Fruit fly (Drosophila melanogaster): ENCODE results near the gene TwdlG.

The TwdlG gene

dm6 chr3R:4215264-4215993, 35.7 kb downstream of the TwdlG start, which contains the start of gene CG14636 (continued):
- TF ChIP-seq CG5180 (GFP tag; optimal IDR thresholded peaks at IDR 0.05) (peak; percentile 47), CG5953 (GFP tag; IDR thresholded peaks at IDR 0.05) (peak; percentile 67; the same call in 1 of the 2 replicates), CG3847 (GFP tag; IDR thresholded peaks at IDR 0.05) (peak; percentile 75), CG9437 (GFP tag; optimal IDR thresholded peaks at IDR 0.05) (peak; percentile 31), sc (optimal IDR thresholded peaks at IDR 0.05) (no peak), sc (GFP tag; optimal IDR thresholded peaks at IDR 0.05) (no peak), odd (GFP tag; optimal IDR thresholded peaks at IDR 0.05) (peak; percentile 66), Dek (tag; optimal IDR thresholded peaks at IDR 0.05) (peak; percentile 30), Doc2 (GFP tag; IDR thresholded peaks at IDR 0.05) (no peak), CG15601 (tag; optimal IDR thresholded peaks at IDR 0.05) (no peak), gsb-n (tag; optimal IDR thresholded peaks at IDR 0.05) (no peak), CG12391 (tag; optimal IDR thresholded peaks at IDR 0.05) (peak; percentile 47), CG1792 (GFP tag; optimal IDR thresholded peaks at IDR 0.05) (peak; percentile 37), Lim3 (GFP tag; IDR thresholded peaks at IDR 0.05) (no peak), onecut (GFP tag; IDR thresholded peaks at IDR 0.05) (peak; percentile 56), repo (GFP tag; optimal IDR thresholded peaks at IDR 0.05) (peak; percentile 58), CG34422 (GFP tag; IDR thresholded peaks at IDR 0.05) (peak; percentile 80), CG43689 (GFP tag; IDR thresholded peaks at IDR 0.05) (no peak), CG10147 (GFP tag; optimal IDR thresholded peaks at IDR 0.05) (peak; percentile 45), CG4360 (GFP tag; IDR thresholded peaks at IDR 0.05) (no peak), Asciz (GFP tag; optimal IDR thresholded peaks at IDR 0.05) (peak; percentile 41), CG12744 (GFP tag; optimal IDR thresholded peaks at IDR 0.05) (peak; percentile 35), pita (GFP tag; optimal IDR thresholded peaks at IDR 0.05) (no peak), CG9215 (GFP tag; IDR thresholded peaks at IDR 0.05) (peak; percentile 71), CG7963 (GFP tag; IDR thresholded peaks at IDR 0.05; ENCODE audit: partially characterized antibody) (0 out of 3 replicates have a peak, but pooled peaks have one; percentile 31), C15 (GFP tag; IDR thresholded peaks at IDR 0.05) (peak; percentile 71; the same call in 1 of the 3 replicates), ssp (GFP tag; IDR thresholded peaks at IDR 0.05) (peak; percentile 65), CG7271 (tag; optimal IDR thresholded peaks at IDR 0.05) (no peak), NC2α (GFP tag; optimal IDR thresholded peaks at IDR 0.05) (no peak), org-1 (GFP tag; optimal IDR thresholded peaks at IDR 0.05) (peak; percentile 74), CG32767 (GFP tag; IDR thresholded peaks at IDR 0.05) (0 out of 2 replicates have a peak, but pooled peaks have one; percentile 18), CG11723 (GFP tag; optimal IDR thresholded peaks at IDR 0.05) (peak; percentile 46), CG6854 (GFP tag; optimal IDR thresholded peaks at IDR 0.05) (peak; percentile 75), zen2 (GFP tag; IDR thresholded peaks at IDR 0.05; ENCODE audit: partially characterized antibody) (no peak), Dad (GFP tag; optimal IDR thresholded peaks at IDR 0.05) (peak; percentile 39), chm (GFP tag; IDR thresholded peaks at IDR 0.05) (no peak; the same call in 1 of the 2 replicates), CG11398 (GFP tag; optimal IDR thresholded peaks at IDR 0.05) (peak; percentile 11), CG14710 (tag; optimal IDR thresholded peaks at IDR 0.05) (no peak), zf30C (GFP tag; optimal IDR thresholded peaks at IDR 0.05) (no peak), Med (GFP tag) (peak; percentile 96), danr (GFP tag; IDR thresholded peaks at IDR 0.05) (peak; percentile 73), Eip74EF (GFP tag; optimal IDR thresholded peaks at IDR 0.05) (peak in 1 of 2 experiments; percentile 25), CG3281 (GFP tag; optimal IDR thresholded peaks at IDR 0.05) (peak; percentile 71), MBD-R2 (GFP tag; IDR thresholded peaks at IDR 0.05) (peak; percentile 49; the same call in 1 of the 2 replicates), CG1024 (GFP tag; IDR thresholded peaks at IDR 0.05) (no peak), bsh (GFP tag; optimal IDR thresholded peaks at IDR 0.05) (peak in 1 of 2 experiments; percentile 26), sd (tag; optimal IDR thresholded peaks at IDR 0.05) (peak; percentile 8), shn (GFP tag; optimal IDR thresholded peaks at IDR 0.05) (peak; percentile 74), tx (GFP tag; optimal IDR thresholded peaks at IDR 0.05) (peak; percentile 72)

All from whole organism, embryonic.